Worm (Caenorhabditis elegans) whole organism, midembryonic: ENCODE measurements around the gene M05D6.1.

Experiments
- T22C8.4 ChIP-seq: fragments of 200-800 bp; sonication (Bioruptor generic); IDR thresholded peaks from 2 replicates; pipeline ENCODE4 v1.3.6; 2022; ENCODE audit warnings: missing genetic modification characterization, missing compliant biosample characterization
- cog-1 ChIP-seq: sonication (generic microtip); optimal IDR thresholded peaks from 2 replicates; lab custom pipeline; 2016; ENCODE audit warnings: missing genetic modification characterization, missing compliant biosample characterization
- flt-1 ChIP-seq: fragments of 200-800 bp; sonication (Bioruptor generic); IDR thresholded peaks from 2 replicates; pipeline ENCODE4 v1.3.6; 2022; ENCODE audit warnings: missing genetic modification characterization, missing compliant biosample characterization
- klf-2 ChIP-seq: fragments of 200-800 bp; sonication (Bioruptor generic); conservative IDR thresholded peaks from 2 replicates; pipeline ENCODE4 v1.3.6; 2022; ENCODE audit warnings: missing genetic modification reagents, missing genetic modification characterization, missing compliant biosample characterization
- med-1 ChIP-seq: sonication (generic microtip); optimal IDR thresholded peaks from 2 replicates; lab custom pipeline; 2017; ENCODE audit warnings: missing genetic modification characterization, mild to moderate bottlenecking, missing compliant biosample characterization, antibody characterized with exemption, missing genetic modification reagents; ENCODE audit not compliant: insufficient read depth
- ref-1 ChIP-seq: fragments of 200-800 bp; sonication (Bioruptor generic); conservative IDR thresholded peaks from 2 replicates; pipeline ENCODE4 v1.3.6; 2022; ENCODE audit warnings: missing genetic modification reagents, missing genetic modification characterization, missing compliant biosample characterization
- tab-1 ChIP-seq: fragments of 200-800 bp; sonication (Bioruptor generic); IDR thresholded peaks from 2 replicates; pipeline ENCODE4 v1.3.6; 2022; ENCODE audit warnings: missing genetic modification characterization, missing compliant biosample characterization
- ztf-23 ChIP-seq: fragments of 200-800 bp; sonication (Bioruptor generic); IDR thresholded peaks from 2 replicates; pipeline ENCODE4 v1.3.6; 2022; ENCODE audit warnings: missing genetic modification reagents, missing genetic modification characterization, missing compliant biosample characterization
- ztf-29 ChIP-seq: fragments of 200-800 bp; sonication (Bioruptor generic); IDR thresholded peaks from 2 replicates; pipeline ENCODE4 v1.3.6; 2022; ENCODE audit warnings: missing genetic modification reagents, missing genetic modification characterization, missing compliant biosample characterization

The M05D6.1 gene

ce11 chrII:8481033-8481708 is 6.0 kb upstream of the M05D6.1 start:
- no peak for TF ChIP-seq ztf-29 (GFP tag; lab: Robert Waterston, UW)
- TF ChIP-seq med-1 (GFP tag; lab: Kevin White, UChicago) = no peak
- TF ChIP-seq cog-1 = no peak

DNA sequence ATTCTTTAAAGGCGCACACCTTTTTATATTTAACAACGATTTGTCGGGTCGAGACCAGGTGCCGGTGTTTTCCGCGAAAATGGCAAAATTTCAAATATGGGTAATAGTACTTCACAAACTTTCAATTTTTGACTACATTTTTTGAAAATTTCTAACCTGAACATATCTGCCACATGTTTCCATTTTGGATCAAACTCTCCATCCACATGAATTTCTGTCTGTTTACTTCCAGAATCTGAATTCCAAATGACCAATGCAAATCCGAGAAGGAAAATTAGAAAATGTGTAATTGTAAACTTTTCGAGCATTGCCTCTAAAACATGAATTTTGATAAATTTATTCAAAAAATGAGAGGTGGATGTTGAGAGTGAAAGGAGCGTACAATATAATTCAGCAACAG is 5.0 kb upstream of the M05D6.1 start, which contains the start of gene lact-4:
Gene lact-4 (minus strand): TSS at position 313 of the 400 bp plus-strand sequence.
- no peak for TF ChIP-seq flt-1
- no peak for TF ChIP-seq ztf-23 (GFP tag; lab: Robert Waterston, UW)
- TF ChIP-seq cog-1 = no peak
- no peak for TF ChIP-seq T22C8.4
- TF ChIP-seq ref-1 = no peak
- no peak for TF ChIP-seq tab-1

DNA sequence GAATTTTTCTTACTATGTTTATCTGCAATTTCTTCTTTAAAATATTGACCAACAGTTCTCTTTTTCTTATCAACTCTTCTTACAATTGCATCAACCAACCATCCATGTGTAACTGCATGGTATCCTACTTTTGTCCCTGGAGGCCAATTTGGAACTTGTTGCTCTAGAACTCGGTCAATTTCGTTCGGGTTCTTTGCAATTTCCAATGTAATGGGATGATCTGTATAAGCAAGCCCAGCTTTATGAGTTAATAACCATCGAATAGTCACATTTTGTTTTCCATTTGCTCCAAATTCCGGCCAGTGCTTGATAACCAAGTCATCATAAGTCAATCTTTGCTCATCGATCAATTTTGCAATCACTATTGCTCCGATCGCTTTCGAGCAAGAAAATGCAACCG is 4.1 kb upstream of the M05D6.1 start:
- TF ChIP-seq ztf-29 (GFP tag; lab: Robert Waterston, UW) (no peak), T22C8.4 (no peak), flt-1 (no peak), cog-1 (no peak), tab-1 (no peak), klf-2 (no peak), ref-1 (no peak), med-1 (GFP tag; lab: Kevin White, UChicago) (no peak), ztf-23 (GFP tag; lab: Robert Waterston, UW) (no peak)

DNA sequence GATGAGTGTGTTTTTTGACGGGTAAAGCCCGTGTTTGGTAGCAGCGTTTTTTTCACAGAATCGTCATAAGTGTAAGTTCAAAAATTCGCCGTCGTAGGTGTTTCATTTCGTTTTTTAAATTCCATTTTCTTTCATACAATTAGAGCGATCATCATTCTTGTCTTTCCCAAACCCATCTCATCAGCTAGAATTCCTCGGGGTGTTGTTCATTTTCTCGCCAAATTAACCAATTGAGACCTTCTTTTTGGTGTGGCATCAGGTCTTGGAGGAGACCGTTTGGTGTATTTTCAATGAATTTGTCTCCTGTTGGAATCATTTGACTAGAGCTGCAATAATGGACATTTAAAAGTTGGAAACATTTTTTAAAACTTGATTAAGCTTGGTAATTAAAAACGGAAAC is 2.3 kb downstream of the M05D6.1 start:
- TF ChIP-seq med-1 (GFP tag; lab: Kevin White, UChicago) = no peak
- no peak for TF ChIP-seq ztf-23 (GFP tag; lab: Robert Waterston, UW)
- no peak for TF ChIP-seq flt-1
- TF ChIP-seq T22C8.4 = no peak
- no peak for TF ChIP-seq tab-1
- TF ChIP-seq ref-1 = no peak
- TF ChIP-seq klf-2 = no peak
- no peak for TF ChIP-seq ztf-29 (GFP tag; lab: Robert Waterston, UW)
- TF ChIP-seq cog-1 = no peak

DNA sequence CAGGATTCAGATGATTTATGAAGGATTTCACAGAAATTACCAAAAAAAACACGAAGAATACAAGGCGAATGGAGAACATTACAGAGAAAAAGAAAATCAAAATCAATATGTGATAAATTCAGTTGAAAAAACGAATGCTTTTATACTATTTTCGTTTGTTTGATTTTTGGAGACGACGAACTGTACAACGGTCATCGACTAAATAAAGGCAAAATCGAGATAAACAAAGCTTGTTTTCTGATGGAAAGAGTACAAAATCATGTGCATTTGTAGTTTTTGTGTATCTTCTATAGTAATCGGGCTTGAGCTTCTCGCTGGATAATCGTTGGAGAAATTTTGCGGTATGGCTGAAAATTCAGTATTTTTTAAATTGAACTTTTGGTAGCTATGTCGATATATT is 4.1 kb downstream of the M05D6.1 start, which contains the start of gene M05D6.8:
Gene M05D6.8 (minus strand): TSS at position 101 of the 400 bp plus-strand sequence.
- no peak for TF ChIP-seq klf-2

- no peak for TF ChIP-seq cog-1
- TF ChIP-seq med-1 (GFP tag; lab: Kevin White, UChicago) = no peak
- TF ChIP-seq ztf-23 (GFP tag; lab: Robert Waterston, UW) = no peak
- no peak for TF ChIP-seq klf-2
- TF ChIP-seq flt-1 = no peak
- TF ChIP-seq ztf-29 (GFP tag; lab: Robert Waterston, UW) = no peak
- no peak for TF ChIP-seq ref-1
- no peak for TF ChIP-seq T22C8.4
These were observed 7.4 kb downstream of the M05D6.1 start, which contains the start of gene M05D6.2 for ce11 chrII:8467809-8468208. Gene M05D6.2 (plus strand): TSS chrII:8468109.

- TF ChIP-seq flt-1 (no peak), T22C8.4 (no peak), ztf-23 (GFP tag; lab: Robert Waterston, UW) (no peak), klf-2 (no peak), cog-1 (no peak), med-1 (GFP tag; lab: Kevin White, UChicago) (no peak), ref-1 (no peak), tab-1 (no peak), ztf-29 (GFP tag; lab: Robert Waterston, UW) (no peak)
These were observed 8.3 kb downstream of the M05D6.1 start, which contains the start of gene F22B5.10 for ce11 chrII:8466874-8467273. Gene F22B5.10 (plus strand): TSS chrII:8467174.

DNA sequence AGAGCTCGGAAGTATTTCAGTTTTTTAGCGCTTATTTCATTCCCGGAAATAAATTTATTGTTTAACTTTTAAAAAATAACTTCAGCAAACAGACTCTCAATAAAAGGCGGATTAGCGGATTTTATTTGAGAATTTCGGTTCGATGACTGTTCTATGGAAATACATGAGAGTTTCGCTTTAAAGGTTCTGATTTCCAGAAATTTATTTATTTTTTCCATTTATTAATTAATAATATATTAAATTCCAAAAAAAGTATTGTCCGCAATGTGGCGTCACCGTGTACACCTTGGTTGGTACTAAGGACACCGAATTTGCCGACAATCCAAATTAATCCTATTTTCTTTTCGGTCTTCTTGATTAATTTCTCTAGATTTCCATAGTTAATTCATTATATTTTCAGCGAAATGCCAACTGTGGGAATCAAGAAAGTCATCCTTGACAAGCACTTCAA is 10.7 kb downstream of the M05D6.1 start, which contains the start of gene fars-3:
Gene fars-3 (plus strand): TSS at position 401 of the 451 bp plus-strand sequence.
- TF ChIP-seq flt-1 = 0 out of 2 replicates have a peak, but pooled peaks have one; percentile 49
- TF ChIP-seq tab-1 = no peak

- TF ChIP-seq flt-1 (no peak), T22C8.4 (0 out of 2 replicates have a peak, but pooled peaks have one; percentile 14)
These were observed 17.8 kb downstream of the M05D6.1 start, which contains the start of gene zyg-9 for ce11 chrII:8457438-8457837. Gene zyg-9 (plus strand): TSS chrII:8457818.

- TF ChIP-seq flt-1 (no peak), cog-1 (no peak), ref-1 (no peak), tab-1 (no peak), klf-2 (no peak), T22C8.4 (no peak), ztf-29 (GFP tag; lab: Robert Waterston, UW) (no peak), med-1 (GFP tag; lab: Kevin White, UChicago) (no peak), ztf-23 (GFP tag; lab: Robert Waterston, UW) (no peak)
These were observed 18.4 kb downstream of the M05D6.1 start for ce11 chrII:8456681-8457389.

DNA sequence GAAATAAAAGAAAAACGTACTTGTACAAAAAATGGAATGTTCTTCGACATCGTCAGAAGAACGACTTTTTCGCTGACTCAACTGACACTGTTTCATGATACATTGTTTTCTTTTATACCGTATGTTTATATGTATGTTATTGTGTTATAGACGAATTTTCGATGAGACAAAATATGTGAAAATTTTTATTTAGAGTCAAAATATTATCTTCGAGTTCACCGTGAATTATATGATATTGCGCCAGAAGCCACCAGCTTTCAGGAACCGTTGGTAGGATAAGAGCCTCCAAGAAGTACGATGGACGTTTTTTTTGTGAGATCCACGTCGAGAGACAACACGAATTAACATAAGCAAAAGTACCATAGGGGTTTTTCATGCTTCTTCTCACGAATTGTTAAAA is 19.1 kb downstream of the M05D6.1 start, which contains the start of gene F22B5.6:
Gene F22B5.6 (minus strand): TSS at position 101 of the 400 bp plus-strand sequence.
- no peak for TF ChIP-seq klf-2
- TF ChIP-seq ztf-29 (GFP tag; lab: Robert Waterston, UW) = no peak
- TF ChIP-seq ref-1 = no peak
- TF ChIP-seq tab-1 = no peak
- no peak for TF ChIP-seq ztf-23 (GFP tag; lab: Robert Waterston, UW)
- TF ChIP-seq T22C8.4 = no peak
- no peak for TF ChIP-seq med-1 (GFP tag; lab: Kevin White, UChicago)
- no peak for TF ChIP-seq cog-1
- TF ChIP-seq flt-1 = no peak
